Worm (Caenorhabditis elegans): ENCODE data around the gene M02D8.6.

DNA sequence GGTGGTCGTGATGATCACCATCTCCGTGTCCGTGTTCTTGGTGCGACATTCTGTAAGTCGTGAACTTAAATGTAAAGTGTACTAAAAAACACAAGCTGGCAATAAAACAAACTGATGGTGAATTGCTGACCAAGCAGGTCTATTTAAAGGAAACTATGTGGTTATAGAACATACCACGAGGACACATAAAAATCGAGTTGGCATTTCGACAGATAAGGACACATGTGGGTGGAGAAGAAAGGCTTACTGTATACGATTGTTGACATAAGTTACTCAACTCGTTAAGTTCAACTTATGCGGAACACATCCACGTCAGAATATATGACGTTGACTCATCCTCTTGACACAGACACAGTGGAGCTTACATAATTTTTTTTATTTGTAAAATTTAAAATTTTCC is 12.9 kb downstream of the M02D8.6 start, which contains the start of gene F53A9.8:
- TF ChIP-seq zfp-2 (tag; optimal IDR thresholded peaks at IDR 0.05), result no peak
- TF ChIP-seq aha-1 (tag), result no peak
- TF ChIP-seq lin-39 (tag; optimal IDR thresholded peaks at IDR 0.05), result no peak
- no peak for TF ChIP-seq ZK546.5 (tag; optimal IDR thresholded peaks at IDR 0.05)
- TF ChIP-seq dpl-1 (GFP tag; optimal IDR thresholded peaks at IDR 0.05), result no peak
- TF ChIP-seq fos-1 (tag; optimal IDR thresholded peaks at IDR 0.05), result no peak
- no peak for TF ChIP-seq zag-1 (tag; optimal IDR thresholded peaks at IDR 0.05)
- TF ChIP-seq nhr-77 (tag; optimal IDR thresholded peaks at IDR 0.05), result no peak
- no peak for TF ChIP-seq nhr-11 (tag; optimal IDR thresholded peaks at IDR 0.05)
- no peak for TF ChIP-seq pha-4 (GFP tag; IDR thresholded peaks at IDR 0.05)
- no peak for TF ChIP-seq pha-4 (tag; optimal IDR thresholded peaks at IDR 0.05)
- no peak for TF ChIP-seq unc-39 (tag; optimal IDR thresholded peaks at IDR 0.05)

Data from whole organism, L4 larva.